Worm (Caenorhabditis elegans) whole organism, young adult: ENCODE data around the gene K09E9.7.

ENCODE experiments used
- B0261.1 ChIP-seq: sonication (generic microtip); optimal IDR thresholded peaks from 2 replicates; lab custom pipeline; 2016; ENCODE audit warnings: mild to moderate bottlenecking, missing genetic modification characterization, moderate library complexity, missing compliant biosample characterization
- C17E4.6 ChIP-seq: fragments of 200-800 bp; sonication (Bioruptor generic); IDR thresholded peaks from 2 replicates; pipeline ENCODE4 v1.3.6; 2022; ENCODE audit warnings: missing genetic modification reagents, missing genetic modification characterization, missing compliant biosample characterization
- F39B2.1 ChIP-seq: fragments of 200-800 bp; sonication (Bioruptor generic); IDR thresholded peaks from 2 replicates; pipeline ENCODE4 v1.3.6; 2022; ENCODE audit warnings: missing genetic modification reagents, missing genetic modification characterization, missing compliant biosample characterization
- F49E8.2 ChIP-seq: sonication (generic microtip); optimal IDR thresholded peaks from 3 replicates; lab custom pipeline; 2017; ENCODE audit warnings: missing genetic modification characterization, mild to moderate bottlenecking, missing compliant biosample characterization, antibody characterized with exemption, moderate library complexity; ENCODE audit not compliant: insufficient read depth
- F52B5.7 ChIP-seq: sonication (generic microtip); optimal IDR thresholded peaks from 2 replicates; lab custom pipeline; 2016; ENCODE audit warnings: mild to moderate bottlenecking, missing genetic modification characterization, missing compliant biosample characterization
- F57A8.1 ChIP-seq: fragments of 200-800 bp; sonication (Bioruptor generic); optimal IDR thresholded peaks from 2 replicates; lab custom pipeline; 2018; ENCODE audit warnings: mild to moderate bottlenecking, missing genetic modification characterization, moderate library complexity, missing compliant biosample characterization
- T07F8.4 ChIP-seq: sonication (generic microtip); optimal IDR thresholded peaks from 2 replicates; lab custom pipeline; 2016; ENCODE audit warnings: mild to moderate bottlenecking, missing genetic modification characterization, moderate library complexity, missing compliant biosample characterization
- T26A5.8 ChIP-seq: sonication (generic microtip); optimal IDR thresholded peaks from 2 replicates; lab custom pipeline; 2016; ENCODE audit warnings: missing genetic modification characterization, missing compliant biosample characterization
- Y67H2A.10 ChIP-seq: fragments of 200-800 bp; sonication (Bioruptor generic); conservative IDR thresholded peaks from 2 replicates; pipeline ENCODE4 v1.3.6; 2022; ENCODE audit warnings: missing genetic modification reagents, missing genetic modification characterization, missing compliant biosample characterization
- Y79H2A.3 ChIP-seq: fragments of 200-800 bp; sonication (Bioruptor generic); conservative IDR thresholded peaks from 2 replicates; pipeline ENCODE4 v1.3.6; 2022; ENCODE audit warnings: missing genetic modification reagents, missing genetic modification characterization, missing compliant biosample characterization
- ama-1 ChIP-seq, 3 experiments: fragments of 150-350 bp in 1 of 3; sonication (generic microtip) in 2 of 3; optimal IDR thresholded peaks; 2 replicates each; lab custom pipeline; 2014 to 2018; ENCODE audit warnings: missing biosample characterization in 2 of 3, missing genetic modification characterization in 2 of 3, missing genetic modification reagents in 2 of 3
- attf-6 ChIP-seq: fragments of 200-800 bp; sonication (Bioruptor generic); IDR thresholded peaks from 2 replicates; pipeline ENCODE4 v1.3.6; 2022; ENCODE audit warnings: missing genetic modification reagents, missing genetic modification characterization, missing compliant biosample characterization
- bed-2 ChIP-seq: fragments of 200-800 bp; sonication (Bioruptor generic); IDR thresholded peaks from 2 replicates; pipeline ENCODE4 v1.3.6; 2022; ENCODE audit warnings: missing genetic modification reagents, missing genetic modification characterization, missing compliant biosample characterization
- ceh-100 ChIP-seq: fragments of 200-800 bp; sonication (Bioruptor generic); IDR thresholded peaks from 2 replicates; pipeline ENCODE4 v1.3.6; 2022; ENCODE audit warnings: missing genetic modification reagents, missing genetic modification characterization, missing compliant biosample characterization
- ceh-79 ChIP-seq: sonication (generic microtip); optimal IDR thresholded peaks from 2 replicates; lab custom pipeline; 2017; ENCODE audit warnings: mild to moderate bottlenecking, missing genetic modification characterization, missing compliant biosample characterization
- ceh-91 ChIP-seq: fragments of 200-800 bp; sonication (Bioruptor generic); IDR thresholded peaks from 2 replicates; pipeline ENCODE4 v1.3.6; 2022; ENCODE audit warnings: missing genetic modification reagents, missing genetic modification characterization, missing compliant biosample characterization
- chd-7 ChIP-seq: sonication (generic microtip); optimal IDR thresholded peaks from 2 replicates; lab custom pipeline; 2016; ENCODE audit warnings: mild to moderate bottlenecking, missing genetic modification characterization, moderate library complexity, missing compliant biosample characterization
- efl-1 ChIP-seq: fragments of 150-350 bp; optimal IDR thresholded peaks from 2 replicates; lab custom pipeline; 2014; ENCODE audit warnings: missing biosample characterization, missing genetic modification reagents, missing genetic modification characterization
- egl-44 ChIP-seq: fragments of 200-800 bp; sonication (Bioruptor generic); IDR thresholded peaks from 2 replicates; pipeline ENCODE4 v1.3.6; 2022; ENCODE audit warnings: missing genetic modification reagents, missing genetic modification characterization, missing compliant biosample characterization
- ekl-4 ChIP-seq: fragments of 200-800 bp; sonication (Bioruptor generic); IDR thresholded peaks from 2 replicates; pipeline ENCODE4 v1.3.6; 2022; ENCODE audit warnings: missing genetic modification reagents, missing genetic modification characterization, missing compliant biosample characterization
- ets-4 ChIP-seq: fragments of 200-800 bp; sonication (Bioruptor generic); optimal IDR thresholded peaks from 2 replicates; lab custom pipeline; 2018; ENCODE audit warnings: mild to moderate bottlenecking, missing genetic modification characterization, missing compliant biosample characterization
- fkh-3 ChIP-seq: sonication (generic microtip); optimal IDR thresholded peaks from 2 replicates; lab custom pipeline; 2016; ENCODE audit warnings: mild to moderate bottlenecking, missing genetic modification characterization, missing compliant biosample characterization
- him-1 ChIP-seq: sonication (generic microtip); optimal IDR thresholded peaks from 2 replicates; lab custom pipeline; 2016; ENCODE audit warnings: missing genotype, missing genetic modification reagents, missing genetic modification characterization, missing compliant biosample characterization
- hmg-20 ChIP-seq: fragments of 200-800 bp; sonication (Bioruptor generic); IDR thresholded peaks from 2 replicates; pipeline ENCODE4 v1.3.6; 2022; ENCODE audit warnings: missing genetic modification reagents, missing genetic modification characterization, missing compliant biosample characterization
- hsf-1 ChIP-seq: fragments of 200-800 bp; sonication (Bioruptor generic); IDR thresholded peaks from 2 replicates; pipeline ENCODE4 v1.3.6; 2022; ENCODE audit warnings: missing genetic modification reagents, missing genetic modification characterization, missing compliant biosample characterization
- lag-1 ChIP-seq: fragments of 200-800 bp; sonication (Bioruptor generic); IDR thresholded peaks from 2 replicates; pipeline ENCODE4 v1.3.6; 2022; ENCODE audit warnings: missing genetic modification reagents, missing genetic modification characterization, missing compliant biosample characterization
- let-526 ChIP-seq: fragments of 200-800 bp; sonication (Bioruptor generic); IDR thresholded peaks from 2 replicates; pipeline ENCODE4 v1.3.6; 2022; ENCODE audit warnings: missing genetic modification reagents, missing genetic modification characterization, missing compliant biosample characterization
- let-607 ChIP-seq, 2 experiments: fragments of 200-800 bp in 1 of 2; sonication (Bioruptor generic) in 1 of 2; sonication (generic microtip) in 1 of 2; optimal IDR thresholded peaks; 2 replicates each; lab custom pipeline; 2016 to 2018; ENCODE audit warnings: mild to moderate bottlenecking in 2 of 2, missing compliant biosample characterization in 2 of 2, missing genetic modification characterization in 2 of 2, moderate library complexity in 2 of 2, missing genotype in 1 of 2
- lin-35 ChIP-seq, 3 experiments: fragments of 150-350 bp in 2 of 3; sonication (generic microtip) in 1 of 3; optimal IDR thresholded peaks; 2 replicates each; lab custom pipeline; 2014 to 2018; ENCODE audit warnings: missing biosample characterization in 3 of 3, missing genetic modification characterization in 3 of 3, missing genetic modification reagents in 3 of 3
- madf-3 ChIP-seq: fragments of 200-800 bp; sonication (Bioruptor generic); IDR thresholded peaks from 2 replicates; pipeline ENCODE4 v1.3.6; 2022; ENCODE audit warnings: missing genetic modification reagents, missing genetic modification characterization, missing compliant biosample characterization
- madf-6 ChIP-seq: fragments of 200-800 bp; sonication (Bioruptor generic); IDR thresholded peaks from 2 replicates; pipeline ENCODE4 v1.3.6; 2022; ENCODE audit warnings: missing genetic modification reagents, missing genetic modification characterization, missing compliant biosample characterization
- madf-8 ChIP-seq: fragments of 200-800 bp; sonication (Bioruptor generic); conservative IDR thresholded peaks from 2 replicates; pipeline ENCODE4 v1.3.6; 2022; ENCODE audit warnings: missing genetic modification reagents, missing genetic modification characterization, missing compliant biosample characterization
- nhr-179 ChIP-seq: sonication (generic microtip); optimal IDR thresholded peaks from 2 replicates; lab custom pipeline; 2016; ENCODE audit warnings: mild to moderate bottlenecking, missing genetic modification characterization, missing compliant biosample characterization
- nhr-80 ChIP-seq: sonication (generic microtip); optimal IDR thresholded peaks from 2 replicates; lab custom pipeline; 2016; ENCODE audit warnings: missing genetic modification characterization, missing compliant biosample characterization
- rcor-1 ChIP-seq: fragments of 200-800 bp; sonication (Bioruptor generic); IDR thresholded peaks from 2 replicates; pipeline ENCODE4 v1.3.6; 2022; ENCODE audit warnings: missing genetic modification reagents, missing genetic modification characterization, missing compliant biosample characterization
- sdz-38 ChIP-seq: sonication (generic microtip); optimal IDR thresholded peaks from 2 replicates; lab custom pipeline; 2016; ENCODE audit warnings: missing genotype, missing genetic modification characterization, missing compliant biosample characterization
- snpc-4 ChIP-seq, 5 experiments: fragments of 150-350 bp in 1 of 5; sonication (generic microtip) in 4 of 5; optimal IDR thresholded peaks; 2 replicates each; lab custom pipeline; 2014 to 2018; ENCODE audit warnings: missing genetic modification characterization in 5 of 5, missing biosample characterization in 3 of 5, antibody characterized with exemption in 2 of 5, mild to moderate bottlenecking in 2 of 5, missing compliant biosample characterization in 2 of 5, missing genotype in 2 of 5, moderate library complexity in 2 of 5, missing genetic modification reagents in 1 of 5
- somi-1 ChIP-seq: fragments of 200-800 bp; sonication (Bioruptor generic); optimal IDR thresholded peaks from 2 replicates; lab custom pipeline; 2018; ENCODE audit warnings: mild to moderate bottlenecking, missing genetic modification characterization, missing compliant biosample characterization
- tbp1 ChIP-seq: fragments of 200-800 bp; sonication (Bioruptor generic); optimal IDR thresholded peaks from 2 replicates; lab custom pipeline; 2018; ENCODE audit warnings: mild to moderate bottlenecking, missing genetic modification characterization, missing compliant biosample characterization
- unc-130 ChIP-seq: sonication (generic microtip); optimal IDR thresholded peaks from 2 replicates; lab custom pipeline; 2016; ENCODE audit warnings: missing genetic modification reagents, missing genetic modification characterization, missing compliant biosample characterization
- unc-62 ChIP-seq: fragments of 150-350 bp; optimal IDR thresholded peaks from 2 replicates; lab custom pipeline; 2014; ENCODE audit warnings: missing biosample characterization, missing genetic modification reagents, missing genetic modification characterization
- zim-3 ChIP-seq: sonication (generic microtip); optimal IDR thresholded peaks from 2 replicates; lab custom pipeline; 2017; ENCODE audit warnings: mild to moderate bottlenecking, missing genetic modification characterization, moderate library complexity, missing compliant biosample characterization
- ztf-22 ChIP-seq: fragments of 200-800 bp; sonication (Bioruptor generic); optimal IDR thresholded peaks from 2 replicates; lab custom pipeline; 2018; ENCODE audit warnings: mild to moderate bottlenecking, missing genetic modification characterization, moderate library complexity, missing compliant biosample characterization
- ztf-25 ChIP-seq: fragments of 200-800 bp; sonication (Bioruptor generic); IDR thresholded peaks from 2 replicates; pipeline ENCODE4 v1.3.6; 2022; ENCODE audit warnings: missing genetic modification reagents, missing genetic modification characterization, missing compliant biosample characterization
- ztf-3 ChIP-seq: fragments of 200-800 bp; sonication (Bioruptor generic); optimal IDR thresholded peaks from 2 replicates; lab custom pipeline; 2018; ENCODE audit warnings: mild to moderate bottlenecking, missing genetic modification characterization, missing compliant biosample characterization
- ztf-6 ChIP-seq: fragments of 200-800 bp; sonication (Bioruptor generic); IDR thresholded peaks from 2 replicates; pipeline ENCODE4 v1.3.6; 2022; ENCODE audit warnings: missing genetic modification reagents, missing genetic modification characterization, missing compliant biosample characterization

The K09E9.7 gene

ce11 chrX:15609698-15610097, 31.0 kb upstream of the K09E9.7 start:
- TF ChIP-seq hmg-20 (GFP tag; lab: Robert Waterston, UW) (no peak), madf-3 (GFP tag; lab: Robert Waterston, UW) (0 out of 2 replicates have a peak, but pooled peaks have one; percentile 1)

ce11 chrX:15610527-15611091, 30.1 kb upstream of the K09E9.7 start:
- TF ChIP-seq lag-1 (GFP tag; lab: Robert Waterston, UW): no peak
- TF ChIP-seq sdz-38: peak; percentile 51
- peak; percentile 46 for TF ChIP-seq tbp1 (GFP tag; lab: Kevin White, UChicago)
- TF ChIP-seq rcor-1 (GFP tag; lab: Robert Waterston, UW): peak; percentile 52
- no peak for TF ChIP-seq efl-1 (GFP tag; lab: Kevin White, UChicago)
- TF ChIP-seq ztf-3 (GFP tag; lab: Kevin White, UChicago): no peak
- TF ChIP-seq T26A5.8: no peak
- TF ChIP-seq B0261.1 (tag; lab: Kevin White, UChicago): no peak
- TF ChIP-seq T07F8.4 (tag; lab: Kevin White, UChicago): no peak
- no peak for TF ChIP-seq F52B5.7
- no peak for TF ChIP-seq ztf-6 (GFP tag; lab: Robert Waterston, UW)
- no peak for TF ChIP-seq bed-2 (GFP tag; lab: Robert Waterston, UW)
- TF ChIP-seq somi-1: no peak
- no peak for TF ChIP-seq C17E4.6 (GFP tag; lab: Robert Waterston, UW)
- TF ChIP-seq Y67H2A.10 (GFP tag; lab: Robert Waterston, UW): no peak
- TF ChIP-seq let-607 (tag; optimal IDR thresholded peaks at IDR 0.05; lab: Kevin White, UChicago): peak; percentile 59 to 72
- peak; percentile 77 for TF ChIP-seq ztf-22
- no peak for TF ChIP-seq attf-6
- TF ChIP-seq ceh-91 (GFP tag; lab: Robert Waterston, UW): no peak
- TF ChIP-seq madf-8 (GFP tag; lab: Robert Waterston, UW): no peak
- no peak for TF ChIP-seq F57A8.1
- no peak for TF ChIP-seq fkh-3 (tag; lab: Kevin White, UChicago)
- no peak for TF ChIP-seq unc-130 (GFP tag; lab: Kevin White, UChicago)
- TF ChIP-seq him-1: no peak
- TF ChIP-seq ztf-25 (GFP tag; lab: Robert Waterston, UW): no peak
- no peak for TF ChIP-seq hsf-1
- peak; percentile 98 for TF ChIP-seq nhr-80 (tag; lab: Kevin White, UChicago)
- no peak for TF ChIP-seq F39B2.1 (GFP tag; lab: Robert Waterston, UW)
- no peak for TF ChIP-seq lin-35 (GFP tag; optimal IDR thresholded peaks at IDR 0.05; lab: Kevin White, UChicago)
- peak; percentile 58; the same call in 1 of the 2 replicates for TF ChIP-seq let-526
- no peak for TF ChIP-seq ceh-79 (tag; lab: Kevin White, UChicago)
- TF ChIP-seq ama-1 (optimal IDR thresholded peaks at IDR 0.05; lab: Kevin White, UChicago): no peak
- peak in 1 of 2 experiments; percentile 76 for TF ChIP-seq ama-1 (GFP tag; optimal IDR thresholded peaks at IDR 0.05; lab: Kevin White, UChicago)
- no peak for TF ChIP-seq nhr-179 (tag; lab: Kevin White, UChicago)
- peak; percentile 50 for TF ChIP-seq chd-7
- no peak for TF ChIP-seq madf-6
- no peak for TF ChIP-seq snpc-4 (GFP tag; optimal IDR thresholded peaks at IDR 0.05; lab: Kevin White, UChicago)
- peak in 3 of 4 experiments; percentile 35 to 66 (median 41) for TF ChIP-seq snpc-4 (tag; optimal IDR thresholded peaks at IDR 0.05; lab: Kevin White, UChicago)
- TF ChIP-seq unc-62: peak; percentile 49
- 0 out of 2 replicates have a peak, but pooled peaks have one; percentile 28 for TF ChIP-seq egl-44 (GFP tag; lab: Robert Waterston, UW)
- no peak for TF ChIP-seq F49E8.2 (tag; lab: Kevin White, UChicago)
- peak; percentile 32 for TF ChIP-seq ets-4 (GFP tag; lab: Kevin White, UChicago)
- TF ChIP-seq ceh-100 (GFP tag; lab: Robert Waterston, UW): no peak
- TF ChIP-seq zim-3 (tag; lab: Kevin White, UChicago): no peak
- no peak for TF ChIP-seq Y79H2A.3
- TF ChIP-seq ekl-4 (GFP tag; lab: Robert Waterston, UW): no peak
